Worm (Caenorhabditis elegans) whole organism, L1 larva: Measurements from ENCODE around the gene F37C12.21.
A peak's percentile ranks its signal among the peaks of the same experiment; 100 is the strongest.

Experiments
- alr-1 ChIP-seq: fragments of 200-800 bp; sonication (Bioruptor generic); optimal IDR thresholded peaks from 2 replicates; lab custom pipeline; 2018; ENCODE audit warnings: borderline replicate concordance, mild to moderate bottlenecking, missing genetic modification characterization, missing compliant biosample characterization
- ama-1 ChIP-seq: fragments of 150-350 bp; optimal IDR thresholded peaks from 2 replicates; lab custom pipeline; 2014
- blmp-1 ChIP-seq: fragments of 150-350 bp; optimal IDR thresholded peaks from 2 replicates; lab custom pipeline; 2014; ENCODE audit warnings: missing biosample characterization, missing genetic modification characterization
- ceh-90 ChIP-seq: sonication (generic microtip); optimal IDR thresholded peaks from 2 replicates; lab custom pipeline; 2016; ENCODE audit warnings: missing genetic modification characterization, missing compliant biosample characterization
- ces-1 ChIP-seq: fragments of 150-350 bp; optimal IDR thresholded peaks from 2 replicates; lab custom pipeline; 2014; ENCODE audit warnings: missing biosample characterization, missing genetic modification reagents, missing genetic modification characterization
- dpl-1 ChIP-seq, 3 experiments: fragments of 150-350 bp in 2 of 3; sonication (generic microtip) in 1 of 3; optimal IDR thresholded peaks; 2 replicates each; lab custom pipeline; 2014 to 2017; ENCODE audit warnings: missing biosample characterization in 3 of 3, missing genetic modification characterization in 3 of 3, missing genetic modification reagents in 3 of 3
- efl-1 ChIP-seq, 4 experiments: fragments of 150-350 bp; optimal IDR thresholded peaks in 3 of 4; peaks in 1 of 4; 1 replicate in 1 of 4; 2 replicates in 3 of 4; lab custom pipeline; 2014; ENCODE audit warnings: missing biosample characterization in 2 of 4, missing genetic modification characterization in 2 of 4, missing genetic modification reagents in 2 of 4
- egl-13 ChIP-seq: sonication (generic microtip); optimal IDR thresholded peaks from 2 replicates; lab custom pipeline; 2016; ENCODE audit warnings: missing genotype, missing genetic modification reagents, missing genetic modification characterization, missing compliant biosample characterization
- elt-3 ChIP-seq, 6 experiments: fragments of 150-350 bp in 1 of 6; sonication (generic microtip); optimal IDR thresholded peaks; 2 replicates each; lab custom pipeline; 2017 to 2018; ENCODE audit warnings: missing biosample characterization in 6 of 6, missing genetic modification characterization in 6 of 6, inconsistent platforms in 1 of 6
- fkh-10 ChIP-seq: sonication (generic microtip); optimal IDR thresholded peaks from 2 replicates; lab custom pipeline; 2017; ENCODE audit warnings: missing biosample characterization, missing genetic modification reagents, missing genetic modification characterization
- fkh-4 ChIP-seq: sonication (generic microtip); optimal IDR thresholded peaks from 2 replicates; lab custom pipeline; 2016; ENCODE audit warnings: missing compliant biosample characterization, missing genetic modification characterization, borderline replicate concordance
- hlh-17 ChIP-seq: fragments of 200-800 bp; sonication (Bioruptor generic); optimal IDR thresholded peaks from 2 replicates; lab custom pipeline; 2018; ENCODE audit warnings: missing genetic modification characterization, mild to moderate bottlenecking, missing compliant biosample characterization, moderate library complexity, borderline replicate concordance
- isw-1 ChIP-seq: fragments of 200-800 bp; sonication (Bioruptor generic); IDR thresholded peaks from 2 replicates; pipeline ENCODE4 v1.3.6; 2022; ENCODE audit warnings: missing genetic modification characterization, missing compliant biosample characterization
- lin-13 ChIP-seq: fragments of 150-350 bp; optimal IDR thresholded peaks from 2 replicates; lab custom pipeline; 2014; ENCODE audit warnings: missing biosample characterization, missing genetic modification reagents, missing genetic modification characterization
- lin-14 ChIP-seq: fragments of 200-800 bp; sonication (Bioruptor generic); optimal IDR thresholded peaks from 2 replicates; lab custom pipeline; 2018; ENCODE audit warnings: mild to moderate bottlenecking, missing genetic modification characterization, moderate library complexity, missing compliant biosample characterization
- lin-35 ChIP-seq, 2 experiments: fragments of 150-350 bp; optimal IDR thresholded peaks; 2 replicates each; lab custom pipeline; 2014; ENCODE audit warnings: missing biosample characterization in 2 of 2, missing genetic modification characterization in 2 of 2, missing genetic modification reagents in 2 of 2
- lir-3 ChIP-seq: sonication (generic microtip); optimal IDR thresholded peaks from 2 replicates; lab custom pipeline; 2016; ENCODE audit warnings: mild to moderate bottlenecking, missing genetic modification characterization, moderate library complexity, missing compliant biosample characterization; ENCODE audit not compliant: poor library complexity
- lsy-2 ChIP-seq, 2 experiments: fragments of 150-350 bp; optimal IDR thresholded peaks; 2 replicates each; lab custom pipeline; 2014; ENCODE audit warnings: missing biosample characterization in 2 of 2, missing genetic modification characterization in 2 of 2
- mef-2 ChIP-seq: fragments of 150-350 bp; optimal IDR thresholded peaks from 2 replicates; lab custom pipeline; 2014; ENCODE audit warnings: missing biosample characterization, missing genetic modification characterization
- mep-1 ChIP-seq: fragments of 150-350 bp; optimal IDR thresholded peaks from 2 replicates; lab custom pipeline; 2014; ENCODE audit warnings: missing biosample characterization, missing genetic modification characterization
- nhr-12 ChIP-seq: sonication (generic microtip); optimal IDR thresholded peaks from 2 replicates; lab custom pipeline; 2017; ENCODE audit warnings: missing biosample characterization, missing genetic modification characterization
- nhr-20 ChIP-seq: sonication (generic microtip); optimal IDR thresholded peaks from 2 replicates; lab custom pipeline; 2016; ENCODE audit warnings: mild to moderate bottlenecking, missing genetic modification characterization, missing compliant biosample characterization
- nhr-71 ChIP-seq: sonication (generic microtip); optimal IDR thresholded peaks from 2 replicates; lab custom pipeline; 2016; ENCODE audit warnings: mild to moderate bottlenecking, missing genetic modification characterization, moderate library complexity, missing compliant biosample characterization
- nhr-84 ChIP-seq: sonication (generic microtip); optimal IDR thresholded peaks from 2 replicates; lab custom pipeline; 2017; ENCODE audit warnings: missing biosample characterization, missing genetic modification characterization
- nhr-85 ChIP-seq: sonication (generic microtip); peaks from one replicate; lab custom pipeline; 2016; ENCODE audit warnings: missing genetic modification characterization, inconsistent platforms, missing compliant biosample characterization
- pag-3 ChIP-seq: sonication (generic microtip); optimal IDR thresholded peaks from 2 replicates; lab custom pipeline; 2017; ENCODE audit warnings: missing genetic modification characterization, mild to moderate bottlenecking, missing compliant biosample characterization, antibody characterized with exemption, borderline replicate concordance; ENCODE audit not compliant: insufficient read depth
- pqm-1 ChIP-seq: sonication (generic microtip); optimal IDR thresholded peaks from 3 replicates; lab custom pipeline; 2017; ENCODE audit warnings: missing biosample characterization, missing genetic modification characterization
- rnt-1 ChIP-seq: sonication (generic microtip); optimal IDR thresholded peaks from 2 replicates; lab custom pipeline; 2016; ENCODE audit warnings: mild to moderate bottlenecking, missing genetic modification characterization, moderate library complexity, missing compliant biosample characterization
- snu-23 ChIP-seq: sonication (generic microtip); optimal IDR thresholded peaks from 2 replicates; lab custom pipeline; 2016; ENCODE audit warnings: missing genetic modification characterization, missing compliant biosample characterization
- sox-4 ChIP-seq: sonication (generic microtip); optimal IDR thresholded peaks from 2 replicates; lab custom pipeline; 2016; ENCODE audit warnings: missing genetic modification characterization, missing compliant biosample characterization
- sptf-1 ChIP-seq: fragments of 150-350 bp; optimal IDR thresholded peaks from 2 replicates; lab custom pipeline; 2014; ENCODE audit warnings: missing biosample characterization, missing genetic modification characterization
- tbx-2 ChIP-seq: sonication (generic microtip); optimal IDR thresholded peaks from 2 replicates; lab custom pipeline; 2016; ENCODE audit warnings: missing genetic modification characterization, missing compliant biosample characterization
- tlp-1 ChIP-seq: fragments of 150-350 bp; optimal IDR thresholded peaks from 2 replicates; lab custom pipeline; 2014; ENCODE audit warnings: missing biosample characterization, missing genetic modification characterization
- unc-86 ChIP-seq: sonication (generic microtip); optimal IDR thresholded peaks from 2 replicates; lab custom pipeline; 2016; ENCODE audit warnings: missing genetic modification characterization, missing compliant biosample characterization
- unc-98 ChIP-seq: fragments of 200-800 bp; sonication (Bioruptor generic); IDR thresholded peaks from 2 replicates; pipeline ENCODE4 v1.3.6; 2022; ENCODE audit warnings: missing genetic modification characterization, missing compliant biosample characterization
- xbp-1 ChIP-seq: sonication (generic microtip); optimal IDR thresholded peaks from 2 replicates; lab custom pipeline; 2016; ENCODE audit warnings: missing genetic modification characterization, missing compliant biosample characterization

Gene F37C12.21

ce11 chrIII:7198838-7199237 is 10.7 kb downstream of the F37C12.21 start, which contains the start of gene pfd-5 (continued):
- TF ChIP-seq mep-1 (tag; lab: Kevin White, UChicago) (peak; percentile 79), ama-1 (lab: Kevin White, UChicago) (no peak), unc-98 (GFP tag; lab: Robert Waterston, UW) (peak; percentile 64), isw-1 (peak; percentile 67), hlh-17 (no peak), nhr-20 (tag; lab: Kevin White, UChicago) (peak; percentile 67), fkh-4 (tag; lab: Kevin White, UChicago) (peak; percentile 76), lin-13 (GFP tag; lab: Kevin White, UChicago) (peak; percentile 49), nhr-85 (tag; lab: Kevin White, UChicago) (peak; percentile 91), sox-4 (tag; lab: Kevin White, UChicago) (peak; percentile 65), fkh-10 (GFP tag; lab: Kevin White, UChicago) (no peak), pqm-1 (tag; lab: Kevin White, UChicago) (no peak), xbp-1 (peak; percentile 77), ceh-90 (tag; lab: Kevin White, UChicago) (peak; percentile 93), dpl-1 (GFP tag; optimal IDR thresholded peaks at IDR 0.05; lab: Kevin White, UChicago) (peak; percentile 90 to 96 (median 93)), mef-2 (tag; lab: Kevin White, UChicago) (no peak), nhr-84 (tag; lab: Kevin White, UChicago) (no peak), unc-86 (peak; percentile 51), pag-3 (tag; lab: Kevin White, UChicago) (peak; percentile 4), tbx-2 (peak; percentile 81), lin-35 (GFP tag; optimal IDR thresholded peaks at IDR 0.05; lab: Kevin White, UChicago) (peak; percentile 96 to 97)

- TF ChIP-seq nhr-71 (tag; lab: Kevin White, UChicago) (peak; percentile 40), nhr-85 (tag; lab: Kevin White, UChicago) (peak; percentile 91), lin-14 (GFP tag; lab: Kevin White, UChicago) (peak; percentile 22), lsy-2 (tag; optimal IDR thresholded peaks at IDR 0.05; lab: Kevin White, UChicago) (peak; percentile 3 to 24), isw-1 (no peak), tlp-1 (tag; lab: Kevin White, UChicago) (no peak), rnt-1 (tag; lab: Kevin White, UChicago) (no peak), nhr-20 (tag; lab: Kevin White, UChicago) (no peak), lin-35 (GFP tag; optimal IDR thresholded peaks at IDR 0.05; lab: Kevin White, UChicago) (peak in 1 of 2 experiments; percentile 6), pag-3 (tag; lab: Kevin White, UChicago) (no peak), blmp-1 (tag; lab: Kevin White, UChicago) (peak; percentile 53), egl-13 (tag; lab: Kevin White, UChicago) (no peak), nhr-12 (tag; lab: Kevin White, UChicago) (no peak), sptf-1 (tag; lab: Kevin White, UChicago) (no peak), elt-3 (tag; optimal IDR thresholded peaks at IDR 0.05; lab: Kevin White, UChicago) (peak in 3 of 6 experiments; percentile 13 to 92 (median 48)), alr-1 (tag; lab: Kevin White, UChicago) (no peak), lir-3 (no peak), ces-1 (GFP tag; lab: Kevin White, UChicago) (no peak), snu-23 (GFP tag; lab: Kevin White, UChicago) (peak; percentile 23), efl-1 (optimal IDR thresholded peaks at IDR 0.05; lab: Kevin White, UChicago) (no peak), efl-1 (GFP tag; optimal IDR thresholded peaks at IDR 0.05 in 1 of 2; lab: Kevin White, UChicago) (peak in 1 of 2 experiments; percentile 21)
Measured at ce11 chrIII:7199467-7199866, 11.3 kb downstream of the F37C12.21 start.
